Worm (Caenorhabditis elegans) whole organism, midembryonic: ENCODE results near the gene srb-19.

ENCODE experiments used
- flt-1 ChIP-seq: fragments of 200-800 bp; sonication (Bioruptor generic); IDR thresholded peaks from 2 replicates; pipeline ENCODE4 v1.3.6; 2022; ENCODE audit warnings: missing genetic modification characterization, missing compliant biosample characterization
- klf-2 ChIP-seq: fragments of 200-800 bp; sonication (Bioruptor generic); conservative IDR thresholded peaks from 2 replicates; pipeline ENCODE4 v1.3.6; 2022; ENCODE audit warnings: missing genetic modification reagents, missing genetic modification characterization, missing compliant biosample characterization
- ref-1 ChIP-seq: fragments of 200-800 bp; sonication (Bioruptor generic); conservative IDR thresholded peaks from 2 replicates; pipeline ENCODE4 v1.3.6; 2022; ENCODE audit warnings: missing genetic modification reagents, missing genetic modification characterization, missing compliant biosample characterization
- ztf-23 ChIP-seq: fragments of 200-800 bp; sonication (Bioruptor generic); IDR thresholded peaks from 2 replicates; pipeline ENCODE4 v1.3.6; 2022; ENCODE audit warnings: missing genetic modification reagents, missing genetic modification characterization, missing compliant biosample characterization

DNA sequence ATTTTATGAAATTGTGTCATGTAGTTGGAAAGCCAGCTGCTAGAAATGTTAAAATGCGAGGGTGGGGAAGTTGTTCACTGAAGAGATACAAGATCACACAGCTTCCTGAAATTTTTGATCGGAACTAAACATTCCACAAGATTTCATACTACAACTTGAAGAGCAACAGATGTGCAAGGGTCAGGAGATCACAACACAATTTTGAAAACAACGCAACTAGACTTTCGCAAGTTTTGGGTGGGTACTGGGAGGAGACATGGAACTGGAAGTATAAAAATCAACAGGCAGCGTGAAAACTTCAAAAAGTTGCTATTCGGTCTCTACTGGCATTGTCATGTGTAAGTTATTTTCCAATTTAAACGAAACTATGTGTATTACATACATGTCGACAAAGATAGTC lies 31.8 kb upstream of the srb-19 start, which contains the start of gene F19F10.3:
- TF ChIP-seq klf-2 (GFP tag; lab: Robert Waterston, UW) = no peak
- TF ChIP-seq ztf-23 = no peak
- TF ChIP-seq ref-1 = no peak
- no peak for TF ChIP-seq flt-1 (GFP tag; lab: Robert Waterston, UW)
